Worm (Caenorhabditis elegans) whole organism, mixed stage, embryonic: ENCODE measurements around the gene fkh-7.

Experiments
- M03D4.4 ChIP-seq: sonication (generic microtip); optimal IDR thresholded peaks from 2 replicates; lab custom pipeline; 2017; ENCODE audit warnings: mild to moderate bottlenecking, missing genetic modification characterization, missing compliant biosample characterization
- bed-3 ChIP-seq: fragments of 200-800 bp; sonication (Bioruptor generic); optimal IDR thresholded peaks from 3 replicates; lab custom pipeline; 2018; ENCODE audit warnings: mild to moderate bottlenecking, missing genetic modification characterization, moderate library complexity, missing compliant biosample characterization
- blmp-1 ChIP-seq: fragments of 150-350 bp; optimal IDR thresholded peaks from 2 replicates; lab custom pipeline; 2014; ENCODE audit warnings: missing biosample characterization, missing genetic modification characterization
- ceh-39 ChIP-seq: fragments of 150-350 bp; optimal IDR thresholded peaks from 2 replicates; lab custom pipeline; 2014; ENCODE audit warnings: missing biosample characterization, missing genetic modification characterization
- ceh-43 ChIP-seq: fragments of 200-800 bp; sonication (Bioruptor generic); optimal IDR thresholded peaks from 2 replicates; lab custom pipeline; 2018; ENCODE audit warnings: mild to moderate bottlenecking, missing genetic modification characterization, moderate library complexity, missing compliant biosample characterization
- ceh-83 ChIP-seq: fragments of 200-800 bp; sonication (Bioruptor generic); optimal IDR thresholded peaks from 2 replicates; lab custom pipeline; 2018; ENCODE audit warnings: mild to moderate bottlenecking, missing genetic modification characterization, missing compliant biosample characterization
- ces-1 ChIP-seq: fragments of 150-350 bp; optimal IDR thresholded peaks from 2 replicates; lab custom pipeline; 2014; ENCODE audit warnings: missing biosample characterization, missing genetic modification reagents, missing genetic modification characterization
- cnd-1 ChIP-seq: fragments of 200-800 bp; sonication (Bioruptor generic); optimal IDR thresholded peaks from 2 replicates; lab custom pipeline; 2018; ENCODE audit warnings: mild to moderate bottlenecking, missing genetic modification characterization, missing compliant biosample characterization
- drap-1 ChIP-seq: fragments of 200-800 bp; sonication (Bioruptor generic); optimal IDR thresholded peaks from 3 replicates; lab custom pipeline; 2018; ENCODE audit warnings: mild to moderate bottlenecking, missing genetic modification characterization, missing compliant biosample characterization
- elt-1 ChIP-seq: sonication (generic microtip); optimal IDR thresholded peaks from 2 replicates; lab custom pipeline; 2017; ENCODE audit warnings: missing genetic modification characterization, mild to moderate bottlenecking, missing compliant biosample characterization, antibody characterized with exemption, moderate library complexity, borderline replicate concordance; ENCODE audit not compliant: insufficient read depth
- elt-3 ChIP-seq: fragments of 150-350 bp; optimal IDR thresholded peaks from 2 replicates; lab custom pipeline; 2014; ENCODE audit warnings: missing biosample characterization, missing genetic modification characterization
- flh-1 ChIP-seq: fragments of 200-800 bp; sonication (Bioruptor generic); optimal IDR thresholded peaks from 2 replicates; lab custom pipeline; 2018; ENCODE audit warnings: mild to moderate bottlenecking, missing genetic modification characterization, moderate library complexity, missing compliant biosample characterization
- ham-2 ChIP-seq: fragments of 200-800 bp; sonication (Bioruptor generic); optimal IDR thresholded peaks from 2 replicates; lab custom pipeline; 2018; ENCODE audit warnings: mild to moderate bottlenecking, missing genetic modification characterization, missing compliant biosample characterization
- hlh-1 ChIP-seq: fragments of 150-350 bp; optimal IDR thresholded peaks from 2 replicates; lab custom pipeline; 2014; ENCODE audit warnings: missing biosample characterization, missing genetic modification reagents, missing genetic modification characterization
- lin-13 ChIP-seq: fragments of 150-350 bp; optimal IDR thresholded peaks from 2 replicates; lab custom pipeline; 2014; ENCODE audit warnings: missing biosample characterization, missing genetic modification characterization
- lin-32 ChIP-seq: fragments of 200-800 bp; sonication (Bioruptor generic); optimal IDR thresholded peaks from 2 replicates; lab custom pipeline; 2018; ENCODE audit warnings: mild to moderate bottlenecking, missing genetic modification characterization, missing compliant biosample characterization
- lsy-2 ChIP-seq: fragments of 150-350 bp; optimal IDR thresholded peaks from 2 replicates; lab custom pipeline; 2014; ENCODE audit warnings: missing biosample characterization, missing genetic modification characterization
- mab-5 ChIP-seq: fragments of 150-350 bp; optimal IDR thresholded peaks from 2 replicates; lab custom pipeline; 2014; ENCODE audit warnings: missing biosample characterization, missing genetic modification characterization
- mep-1 ChIP-seq: fragments of 150-350 bp; optimal IDR thresholded peaks from 2 replicates; lab custom pipeline; 2017; ENCODE audit warnings: missing biosample characterization, missing genetic modification reagents, missing genetic modification characterization, inconsistent platforms
- mls-2 ChIP-seq: sonication (generic microtip); optimal IDR thresholded peaks from 2 replicates; lab custom pipeline; 2016; ENCODE audit warnings: mild to moderate bottlenecking, missing genetic modification characterization, moderate library complexity, missing compliant biosample characterization
- nhr-12 ChIP-seq: fragments of 150-350 bp; optimal IDR thresholded peaks from 2 replicates; lab custom pipeline; 2014; ENCODE audit warnings: missing biosample characterization, missing genetic modification characterization
- nhr-2 ChIP-seq: fragments of 150-350 bp; optimal IDR thresholded peaks from 2 replicates; lab custom pipeline; 2014; ENCODE audit warnings: missing biosample characterization, missing genetic modification characterization
- nhr-237 ChIP-seq: fragments of 150-350 bp; optimal IDR thresholded peaks from 2 replicates; lab custom pipeline; 2014; ENCODE audit warnings: missing biosample characterization, missing genetic modification characterization
- nhr-28 ChIP-seq: fragments of 150-350 bp; optimal IDR thresholded peaks from 2 replicates; lab custom pipeline; 2014; ENCODE audit warnings: missing biosample characterization, missing genetic modification characterization
- nhr-76 ChIP-seq: sonication (generic microtip); optimal IDR thresholded peaks from 2 replicates; lab custom pipeline; 2017; ENCODE audit warnings: missing biosample characterization, missing genetic modification characterization
- pha-4 ChIP-seq: fragments of 150-350 bp; optimal IDR thresholded peaks from 2 replicates; lab custom pipeline; 2018; ENCODE audit warnings: missing biosample characterization, missing genetic modification reagents, missing genetic modification characterization
- sem-2 ChIP-seq: fragments of 200-800 bp; sonication (Bioruptor generic); optimal IDR thresholded peaks from 2 replicates; lab custom pipeline; 2018; ENCODE audit warnings: mild to moderate bottlenecking, missing genetic modification characterization, missing compliant biosample characterization
- snpc-4 ChIP-seq: fragments of 150-350 bp; optimal IDR thresholded peaks from 2 replicates; lab custom pipeline; 2014; ENCODE audit warnings: missing biosample characterization, missing genetic modification characterization
- sptf-1 ChIP-seq: sonication (generic microtip); optimal IDR thresholded peaks from 2 replicates; lab custom pipeline; 2017; ENCODE audit warnings: mild to moderate bottlenecking, missing genetic modification characterization, moderate library complexity, missing compliant biosample characterization
- tbx-8 ChIP-seq: fragments of 200-800 bp; sonication (Bioruptor generic); optimal IDR thresholded peaks from 2 replicates; lab custom pipeline; 2018; ENCODE audit warnings: mild to moderate bottlenecking, missing genetic modification characterization, moderate library complexity, missing compliant biosample characterization
- unc-120 ChIP-seq: sonication (generic microtip); optimal IDR thresholded peaks from 2 replicates; lab custom pipeline; 2017; ENCODE audit warnings: missing genetic modification characterization, missing compliant biosample characterization; ENCODE audit not compliant: poor library complexity, severe bottlenecking
- unc-39 ChIP-seq: fragments of 150-350 bp; optimal IDR thresholded peaks from 2 replicates; lab custom pipeline; 2014; ENCODE audit warnings: missing biosample characterization, missing genetic modification characterization
- unc-62 ChIP-seq: fragments of 150-350 bp; optimal IDR thresholded peaks from 2 replicates; lab custom pipeline; 2014; ENCODE audit warnings: missing biosample characterization, missing genetic modification reagents, missing genetic modification characterization
- zip-8 ChIP-seq: fragments of 150-350 bp; optimal IDR thresholded peaks from 2 replicates; lab custom pipeline; 2014; ENCODE audit warnings: missing biosample characterization, missing genetic modification characterization
- ztf-11 ChIP-seq: fragments of 150-350 bp; optimal IDR thresholded peaks from 2 replicates; lab custom pipeline; 2014; ENCODE audit warnings: missing biosample characterization, missing genetic modification characterization

The fkh-7 gene

ce11 chrIV:5591134-5591533 is 6.7 kb downstream of the fkh-7 start:
- TF ChIP-seq unc-62 (peak; percentile 3), hlh-1 (tag; lab: Kevin White, UChicago) (no peak)

- TF ChIP-seq ceh-39 (tag; lab: Kevin White, UChicago) (no peak), nhr-76 (no peak), nhr-237 (tag; lab: Kevin White, UChicago) (no peak), cnd-1 (tag; lab: Kevin White, UChicago) (no peak), mep-1 (tag; lab: Kevin White, UChicago) (no peak), elt-1 (tag; lab: Kevin White, UChicago) (no peak), ham-2 (GFP tag; lab: Kevin White, UChicago) (no peak), nhr-12 (tag; lab: Kevin White, UChicago) (no peak), zip-8 (tag; lab: Kevin White, UChicago) (no peak), flh-1 (GFP tag; lab: Kevin White, UChicago) (no peak), lin-32 (GFP tag; lab: Kevin White, UChicago) (no peak), blmp-1 (tag; lab: Kevin White, UChicago) (no peak), lin-13 (tag; lab: Kevin White, UChicago) (no peak), sem-2 (GFP tag; lab: Kevin White, UChicago) (no peak), drap-1 (no peak), unc-62 (no peak), ceh-43 (GFP tag; lab: Kevin White, UChicago) (no peak), ceh-83 (GFP tag; lab: Kevin White, UChicago) (no peak), pha-4 (no peak)
Measured at ce11 chrIV:5592956-5593355, 8.5 kb downstream of the fkh-7 start.

DNA sequence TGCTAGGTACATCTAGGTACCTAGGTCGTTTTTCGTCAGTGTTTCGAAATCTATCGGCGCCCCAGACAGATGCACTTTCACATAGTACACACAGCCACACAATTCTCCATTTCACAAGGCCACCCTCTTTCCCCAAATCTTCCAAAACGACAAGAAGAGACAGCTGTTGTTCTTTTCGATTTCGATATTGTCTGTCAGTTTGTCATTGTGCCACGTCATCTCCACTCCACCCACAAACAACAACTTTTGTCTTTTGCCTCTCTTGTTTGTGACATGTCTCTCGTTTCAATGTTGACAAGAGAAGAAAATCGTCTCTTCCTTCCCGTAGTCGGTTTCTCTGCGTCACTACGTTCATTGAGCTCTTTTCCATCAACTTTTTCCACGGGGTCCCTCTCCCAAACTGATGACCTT is 9.3 kb downstream of the fkh-7 start:
- TF ChIP-seq elt-1 (tag; lab: Kevin White, UChicago) (no peak), sptf-1 (tag; lab: Kevin White, UChicago) (no peak), snpc-4 (tag; lab: Kevin White, UChicago) (no peak), nhr-2 (tag; lab: Kevin White, UChicago) (no peak), nhr-12 (tag; lab: Kevin White, UChicago) (no peak), hlh-1 (tag; lab: Kevin White, UChicago) (peak; percentile 94), nhr-237 (tag; lab: Kevin White, UChicago) (no peak), blmp-1 (tag; lab: Kevin White, UChicago) (no peak), nhr-76 (no peak), bed-3 (no peak), flh-1 (GFP tag; lab: Kevin White, UChicago) (no peak), ztf-11 (tag; lab: Kevin White, UChicago) (no peak), zip-8 (tag; lab: Kevin White, UChicago) (no peak), lsy-2 (no peak), drap-1 (no peak), ceh-43 (GFP tag; lab: Kevin White, UChicago) (no peak), ceh-83 (GFP tag; lab: Kevin White, UChicago) (no peak), ces-1 (GFP tag; lab: Kevin White, UChicago) (no peak), sem-2 (GFP tag; lab: Kevin White, UChicago) (no peak), unc-39 (tag; lab: Kevin White, UChicago) (no peak), ceh-39 (tag; lab: Kevin White, UChicago) (no peak), mls-2 (tag; lab: Kevin White, UChicago) (no peak), nhr-28 (tag; lab: Kevin White, UChicago) (no peak), ham-2 (GFP tag; lab: Kevin White, UChicago) (no peak), cnd-1 (tag; lab: Kevin White, UChicago) (no peak), M03D4.4 (tag; lab: Kevin White, UChicago) (no peak), mab-5 (tag; lab: Kevin White, UChicago) (no peak), elt-3 (no peak), lin-32 (GFP tag; lab: Kevin White, UChicago) (no peak), pha-4 (peak; percentile 65), unc-62 (peak; percentile 99), unc-120 (tag; lab: Kevin White, UChicago) (peak; percentile 66)

- no peak for TF ChIP-seq sem-2 (GFP tag; lab: Kevin White, UChicago)
- no peak for TF ChIP-seq ceh-39 (tag; lab: Kevin White, UChicago)
- TF ChIP-seq unc-62: no peak
- TF ChIP-seq nhr-76: no peak
- no peak for TF ChIP-seq ces-1 (GFP tag; lab: Kevin White, UChicago)
- TF ChIP-seq tbx-8 (GFP tag; lab: Kevin White, UChicago): no peak
- no peak for TF ChIP-seq ceh-43 (GFP tag; lab: Kevin White, UChicago)
- no peak for TF ChIP-seq ztf-11 (tag; lab: Kevin White, UChicago)
- no peak for TF ChIP-seq nhr-28 (tag; lab: Kevin White, UChicago)
- TF ChIP-seq pha-4: no peak
- TF ChIP-seq drap-1: no peak
- no peak for TF ChIP-seq mls-2 (tag; lab: Kevin White, UChicago)
- TF ChIP-seq nhr-2 (tag; lab: Kevin White, UChicago): no peak
- no peak for TF ChIP-seq mab-5 (tag; lab: Kevin White, UChicago)
Measured at ce11 chrIV:5595567-5595966, 11.1 kb downstream of the fkh-7 start.
